Worm (Caenorhabditis elegans) whole organism, L2 larva: Measurements from ENCODE around the gene vps-16.

ENCODE experiments used
- lin-39 ChIP-seq: fragments of 150-350 bp; optimal IDR thresholded peaks from 2 replicates; lab custom pipeline; 2014; ENCODE audit warnings: missing biosample characterization, missing genetic modification reagents, missing genetic modification characterization
- lsy-2 ChIP-seq, 2 experiments: fragments of 150-350 bp in 1 of 2; sonication (generic microtip) in 1 of 2; optimal IDR thresholded peaks; 2 replicates each; lab custom pipeline; 2014 to 2017; ENCODE audit warnings: missing biosample characterization in 2 of 2, missing genetic modification characterization in 2 of 2
- ztf-11 ChIP-seq: sonication (generic microtip); optimal IDR thresholded peaks from 2 replicates; lab custom pipeline; 2017; ENCODE audit warnings: missing biosample characterization, missing genetic modification characterization

DNA sequence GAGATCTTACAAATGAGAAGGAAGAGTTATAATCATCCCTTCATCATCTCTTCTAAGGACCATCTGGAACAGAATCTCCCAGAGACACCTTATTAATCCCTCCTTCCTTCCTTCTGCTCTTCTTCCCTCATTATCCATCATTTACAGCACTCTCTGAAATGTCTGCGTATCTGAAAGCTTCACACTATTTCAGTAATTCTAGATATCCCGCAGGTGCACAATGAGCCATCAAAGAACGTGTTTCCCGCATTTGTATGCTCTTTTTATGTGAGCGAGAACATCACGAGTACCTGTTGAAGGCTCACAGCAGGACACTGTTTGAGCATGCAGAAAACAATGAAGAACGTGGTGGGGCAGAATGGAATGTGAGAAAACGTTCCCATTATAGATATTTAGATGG, 43.3 kb downstream of the vps-16 start:
- TF ChIP-seq ztf-11 (tag; lab: Kevin White, UChicago) (no peak), lsy-2 (tag; optimal IDR thresholded peaks at IDR 0.05; lab: Kevin White, UChicago) (no peak), lin-39 (tag; lab: Kevin White, UChicago) (no peak)
